Fruit fly (Drosophila melanogaster): ENCODE results near the gene car.

Gene car

DNA sequence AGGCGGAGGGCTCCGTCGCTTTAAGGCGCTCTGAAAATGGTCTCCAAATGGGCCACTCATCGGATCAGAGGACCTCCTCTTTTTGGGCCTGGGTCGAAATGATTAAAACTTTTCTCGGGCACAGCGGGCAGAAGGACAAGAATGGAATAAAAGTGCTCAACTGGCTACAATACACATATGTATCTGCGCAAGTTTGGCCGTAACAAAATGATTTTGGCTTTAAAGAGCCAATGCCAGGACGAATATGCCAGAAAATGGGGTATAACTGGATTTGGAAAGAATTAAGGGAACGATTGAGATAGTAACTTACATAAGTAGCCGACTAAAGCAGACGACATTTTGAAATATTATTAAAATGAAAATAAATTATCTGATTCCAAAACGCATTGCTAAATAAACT, 18.4 kb upstream of the car start, which contains the start of gene CG32532:
Gene CG32532 (minus strand): TSS at position 101 of the 400 bp plus-strand sequence.
- TF ChIP-seq usp (GFP tag; optimal IDR thresholded peaks at IDR 0.05): no peak
- TF ChIP-seq Myc (optimal IDR thresholded peaks at IDR 0.05): no peak
- no peak for TF ChIP-seq sage (GFP tag; optimal IDR thresholded peaks at IDR 0.05)
- no peak for TF ChIP-seq fru (GFP tag; optimal IDR thresholded peaks at IDR 0.05)
- TF ChIP-seq Rel (GFP tag; optimal IDR thresholded peaks at IDR 0.05): no peak
- TF ChIP-seq Rel (tag; optimal IDR thresholded peaks at IDR 0.05): no peak
- TF ChIP-seq CG32264 (GFP tag; optimal IDR thresholded peaks at IDR 0.05): no peak
- TF ChIP-seq Hnf4 (GFP tag; optimal IDR thresholded peaks at IDR 0.05): no peak
- no peak for TF ChIP-seq Dfd (GFP tag; optimal IDR thresholded peaks at IDR 0.05)
- TF ChIP-seq Vsx2 (GFP tag; optimal IDR thresholded peaks at IDR 0.05; ENCODE audit: partially characterized antibody): no peak
- no peak for TF ChIP-seq dmrt93B (GFP tag; optimal IDR thresholded peaks at IDR 0.05)
- TF ChIP-seq dl (GFP tag; optimal IDR thresholded peaks at IDR 0.05; ENCODE audit: insufficient read depth in 1 of 2, partially characterized antibody in 2 of 2): no peak
- no peak for TF ChIP-seq CrebA (GFP tag; optimal IDR thresholded peaks at IDR 0.05; ENCODE audit: borderline replicate concordance)
- TF ChIP-seq tai (GFP tag; optimal IDR thresholded peaks at IDR 0.05): no peak
- TF ChIP-seq OdsH (GFP tag; optimal IDR thresholded peaks at IDR 0.05): no peak

DNA sequence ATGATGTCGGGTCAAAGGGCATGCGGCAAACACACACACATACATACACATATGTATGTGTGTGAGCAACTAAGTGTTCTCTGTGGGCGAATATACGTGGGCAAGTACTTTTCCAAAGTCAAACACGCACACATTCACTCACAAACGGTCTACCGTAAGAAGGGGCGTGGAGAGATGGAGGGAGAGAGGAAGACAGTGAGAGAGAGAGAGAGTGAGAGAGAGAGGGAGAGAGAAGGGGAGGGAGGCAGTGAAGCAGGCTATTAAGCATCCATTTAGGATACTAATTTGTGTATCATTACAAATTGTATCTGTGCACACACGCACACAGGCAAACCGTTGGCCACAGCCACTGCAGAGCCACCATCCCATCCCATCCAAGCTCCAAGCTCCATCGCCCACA, 17.4 kb upstream of the car start:
- TF ChIP-seq h (GFP tag; optimal IDR thresholded peaks at IDR 0.05) (no peak), sage (GFP tag; optimal IDR thresholded peaks at IDR 0.05) (no peak), Hr83 (GFP tag; optimal IDR thresholded peaks at IDR 0.05; ENCODE audit: poor library complexity, severe bottlenecking) (no peak), br (GFP tag; optimal IDR thresholded peaks at IDR 0.05) (no peak), sv (GFP tag; optimal IDR thresholded peaks at IDR 0.05) (no peak), CG9705 (GFP tag; optimal IDR thresholded peaks at IDR 0.05) (no peak), pan (optimal IDR thresholded peaks at IDR 0.05) (no peak), HLH106 (tag; optimal IDR thresholded peaks at IDR 0.05) (no peak), Dfd (GFP tag; optimal IDR thresholded peaks at IDR 0.05) (no peak)

DNA sequence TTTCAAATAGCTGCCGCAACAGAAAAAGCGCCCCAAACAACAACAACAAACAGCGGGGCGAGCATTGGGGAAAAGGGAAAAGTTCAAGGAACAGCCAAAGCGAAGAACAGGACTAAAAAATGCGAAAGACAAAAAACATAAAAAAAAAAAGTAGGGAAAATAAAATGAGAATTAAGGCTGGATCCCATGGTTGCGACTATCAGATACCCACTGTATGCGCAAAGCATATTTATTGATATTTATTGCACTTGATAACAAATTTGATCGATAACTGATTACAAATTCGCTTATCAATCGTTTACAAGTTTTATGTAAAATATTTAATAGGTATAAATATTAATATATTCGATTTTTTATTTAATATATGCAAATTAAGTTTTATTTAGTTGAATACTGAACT, 16.2 kb upstream of the car start:
- TF ChIP-seq Myc (optimal IDR thresholded peaks at IDR 0.05): no peak
- TF ChIP-seq Dif (GFP tag; optimal IDR thresholded peaks at IDR 0.05; ENCODE audit: partially characterized antibody): no peak
- no peak for TF ChIP-seq usp (GFP tag; optimal IDR thresholded peaks at IDR 0.05)
- no peak for TF ChIP-seq N (GFP tag; optimal IDR thresholded peaks at IDR 0.05)
- no peak for TF ChIP-seq brk (GFP tag; optimal IDR thresholded peaks at IDR 0.05)
- no peak for TF ChIP-seq Hr78 (GFP tag; optimal IDR thresholded peaks at IDR 0.05)
- no peak for TF ChIP-seq rgr (GFP tag; optimal IDR thresholded peaks at IDR 0.05)
- TF ChIP-seq dmrt93B (GFP tag; optimal IDR thresholded peaks at IDR 0.05): no peak
- no peak for TF ChIP-seq dl (GFP tag; optimal IDR thresholded peaks at IDR 0.05; ENCODE audit: insufficient read depth in 1 of 2, partially characterized antibody in 2 of 2)
- no peak for TF ChIP-seq Dfd (GFP tag; optimal IDR thresholded peaks at IDR 0.05)
- TF ChIP-seq sage (GFP tag; optimal IDR thresholded peaks at IDR 0.05): no peak
- TF ChIP-seq sv (GFP tag; optimal IDR thresholded peaks at IDR 0.05): no peak
- no peak for TF ChIP-seq woc (GFP tag; optimal IDR thresholded peaks at IDR 0.05)
- TF ChIP-seq jim (GFP tag; optimal IDR thresholded peaks at IDR 0.05): no peak
- no peak for TF ChIP-seq Jra (GFP tag; optimal IDR thresholded peaks at IDR 0.05)
- no peak for TF ChIP-seq GATAd (GFP tag; optimal IDR thresholded peaks at IDR 0.05)

DNA sequence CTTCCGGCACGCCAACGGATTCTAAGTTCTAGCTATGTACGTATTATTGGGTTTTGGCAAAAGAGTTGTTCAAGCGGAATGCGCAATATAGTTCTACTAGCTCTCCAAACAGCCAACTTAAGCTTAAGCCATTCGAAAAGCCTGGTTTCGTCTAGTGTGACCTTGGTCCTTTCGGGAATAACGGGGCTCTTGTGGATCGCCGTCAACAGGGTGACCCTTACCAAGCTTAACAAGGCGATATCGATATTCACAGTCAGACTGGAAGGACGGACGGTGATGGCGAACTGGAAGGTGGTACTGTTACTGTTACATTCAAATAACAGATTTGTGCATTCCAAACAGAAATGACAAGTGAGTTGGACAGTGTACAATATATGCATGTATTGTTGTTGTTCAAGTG, 7.9 kb downstream of the car start:
- no peak for TF ChIP-seq Hr78 (GFP tag; optimal IDR thresholded peaks at IDR 0.05)
- TF ChIP-seq CG9705 (GFP tag; optimal IDR thresholded peaks at IDR 0.05): no peak
- no peak for TF ChIP-seq ey (GFP tag; optimal IDR thresholded peaks at IDR 0.05)
- no peak for TF ChIP-seq Vsx2 (GFP tag; optimal IDR thresholded peaks at IDR 0.05; ENCODE audit: partially characterized antibody)
- no peak for TF ChIP-seq CrebA (GFP tag; optimal IDR thresholded peaks at IDR 0.05; ENCODE audit: borderline replicate concordance)
- no peak for TF ChIP-seq sage (GFP tag; optimal IDR thresholded peaks at IDR 0.05)
- no peak for TF ChIP-seq Rel (GFP tag; optimal IDR thresholded peaks at IDR 0.05)
- no peak for TF ChIP-seq Rel (tag; optimal IDR thresholded peaks at IDR 0.05)
- no peak for TF ChIP-seq Abd-B (GFP tag; optimal IDR thresholded peaks at IDR 0.05)
- no peak for TF ChIP-seq dsf (GFP tag; optimal IDR thresholded peaks at IDR 0.05; ENCODE audit: borderline replicate concordance)
- TF ChIP-seq sv (GFP tag; optimal IDR thresholded peaks at IDR 0.05): no peak
- TF ChIP-seq Jra (GFP tag; optimal IDR thresholded peaks at IDR 0.05): no peak
- TF ChIP-seq fru (GFP tag; optimal IDR thresholded peaks at IDR 0.05): no peak
- TF ChIP-seq dl (GFP tag; optimal IDR thresholded peaks at IDR 0.05; ENCODE audit: insufficient read depth in 1 of 2, partially characterized antibody in 2 of 2): no peak
- TF ChIP-seq N (GFP tag; optimal IDR thresholded peaks at IDR 0.05): no peak
- no peak for TF ChIP-seq psq (GFP tag; optimal IDR thresholded peaks at IDR 0.05)
- TF ChIP-seq pan (optimal IDR thresholded peaks at IDR 0.05): no peak
- TF ChIP-seq Hnf4 (GFP tag; optimal IDR thresholded peaks at IDR 0.05): no peak

Data from whole organism, wandering third instar larva.